Fruit fly (Drosophila melanogaster): ENCODE data around the gene Ada2b.

Gene Ada2b

dm6 chr3R:8233864-8234263 lies 6.5 kb downstream of the Ada2b start (continued):
- TF ChIP-seq pfk (GFP tag; optimal IDR thresholded peaks at IDR 0.05) (no peak), grau (tag; optimal IDR thresholded peaks at IDR 0.05) (peak; percentile 17), NC2β (GFP tag; optimal IDR thresholded peaks at IDR 0.05) (no peak), dysf (GFP tag; IDR thresholded peaks at IDR 0.05) (no peak), CG8290 (GFP tag; optimal IDR thresholded peaks at IDR 0.05) (no peak), CG8290 (tag; optimal IDR thresholded peaks at IDR 0.05) (peak in 1 of 2 experiments; percentile 11), peb (GFP tag; IDR thresholded peaks at IDR 0.05) (0 out of 2 replicates have a peak, but pooled peaks have one; percentile 14), CG1832 (GFP tag; optimal IDR thresholded peaks at IDR 0.05) (peak; percentile 48), Sin3A (optimal IDR thresholded peaks at IDR 0.05) (no peak), CG6765 (GFP tag; optimal IDR thresholded peaks at IDR 0.05) (no peak), CG9876 (GFP tag; optimal IDR thresholded peaks at IDR 0.05) (no peak), fd96Cb (tag; optimal IDR thresholded peaks at IDR 0.05) (peak; percentile 16), CG10366 (GFP tag; IDR thresholded peaks at IDR 0.05) (no peak), z (GFP tag; IDR thresholded peaks at IDR 0.05) (no peak), mam (GFP tag; optimal IDR thresholded peaks at IDR 0.05) (no peak), ac (GFP tag; optimal IDR thresholded peaks at IDR 0.05) (no peak), CG8089 (GFP tag; optimal IDR thresholded peaks at IDR 0.05) (no peak), Optix (GFP tag; IDR thresholded peaks at IDR 0.05) (no peak), Fer1 (GFP tag; optimal IDR thresholded peaks at IDR 0.05) (no peak), Poxn (GFP tag; IDR thresholded peaks at IDR 0.05) (no peak), CG8388 (GFP tag; optimal IDR thresholded peaks at IDR 0.05) (peak; percentile 53), mld (GFP tag; IDR thresholded peaks at IDR 0.05; ENCODE audit: partially characterized antibody) (no peak), cato (GFP tag; optimal IDR thresholded peaks at IDR 0.05; ENCODE audit: borderline replicate concordance) (no peak), crc (GFP tag; optimal IDR thresholded peaks at IDR 0.05) (no peak), nau (GFP tag; optimal IDR thresholded peaks at IDR 0.05) (no peak), sc (optimal IDR thresholded peaks at IDR 0.05) (no peak), sc (GFP tag; optimal IDR thresholded peaks at IDR 0.05) (no peak), CG6254 (GFP tag; optimal IDR thresholded peaks at IDR 0.05) (no peak), sim (GFP tag; IDR thresholded peaks at IDR 0.05) (no peak), CG12299 (tag; optimal IDR thresholded peaks at IDR 0.05) (no peak), CG1792 (GFP tag; optimal IDR thresholded peaks at IDR 0.05) (no peak), ERR (GFP tag; optimal IDR thresholded peaks at IDR 0.05) (no peak), schlank (tag; optimal IDR thresholded peaks at IDR 0.05) (no peak), CG11247 (GFP tag; IDR thresholded peaks at IDR 0.05) (no peak), sna (GFP tag; IDR thresholded peaks at IDR 0.05; ENCODE audit: partially characterized antibody) (no peak), CG8944 (GFP tag; optimal IDR thresholded peaks at IDR 0.05) (no peak), mirr (GFP tag; optimal IDR thresholded peaks at IDR 0.05) (no peak), H15 (GFP tag; IDR thresholded peaks at IDR 0.05) (no peak), Hmr (GFP tag; optimal IDR thresholded peaks at IDR 0.05) (no peak), ssp (GFP tag; IDR thresholded peaks at IDR 0.05) (no peak), CG4707 (GFP tag; optimal IDR thresholded peaks at IDR 0.05) (no peak), sr (GFP tag; IDR thresholded peaks at IDR 0.05) (no peak), CG6654 (GFP tag; optimal IDR thresholded peaks at IDR 0.05) (no peak), CG18011 (GFP tag; optimal IDR thresholded peaks at IDR 0.05) (no peak), cwo (GFP tag; optimal IDR thresholded peaks at IDR 0.05) (no peak), phol (tag; optimal IDR thresholded peaks at IDR 0.05) (peak; percentile 43), Lim3 (GFP tag; IDR thresholded peaks at IDR 0.05) (no peak), row (GFP tag; IDR thresholded peaks at IDR 0.05) (peak; percentile 69; the same call in 2 of the 3 replicates), Oaz (GFP tag; IDR thresholded peaks at IDR 0.05) (peak; percentile 42; the same call in 1 of the 2 replicates), jing (GFP tag; optimal IDR thresholded peaks at IDR 0.05) (no peak), CG12155 (GFP tag; optimal IDR thresholded peaks at IDR 0.05) (no peak), CG33213 (GFP tag; optimal IDR thresholded peaks at IDR 0.05) (no peak), Elba2 (GFP tag; optimal IDR thresholded peaks at IDR 0.05) (no peak)

Measured in whole organism, embryonic.